Worm (Caenorhabditis elegans): ENCODE results near the gene decr-1.1.

ce11 chrV:13771209-13771608 lies 11.0 kb upstream of the decr-1.1 start, which contains the start of gene F20G2.5:
- TF ChIP-seq nhr-12 (tag; optimal IDR thresholded peaks at IDR 0.05) = no peak
- no peak for TF ChIP-seq elt-1 (tag; optimal IDR thresholded peaks at IDR 0.05; ENCODE audit: borderline replicate concordance, insufficient read depth)
- TF ChIP-seq ces-1 (GFP tag; optimal IDR thresholded peaks at IDR 0.05) = no peak
- TF ChIP-seq nhr-237 (tag; optimal IDR thresholded peaks at IDR 0.05) = no peak
- no peak for TF ChIP-seq cnd-1 (tag; optimal IDR thresholded peaks at IDR 0.05)
- no peak for TF ChIP-seq unc-62 (GFP tag; optimal IDR thresholded peaks at IDR 0.05)
- no peak for TF ChIP-seq nhr-28 (tag; optimal IDR thresholded peaks at IDR 0.05)
- TF ChIP-seq sptf-1 (tag; optimal IDR thresholded peaks at IDR 0.05) = no peak
- no peak for TF ChIP-seq mep-1 (tag; optimal IDR thresholded peaks at IDR 0.05)
- TF ChIP-seq drap-1 (GFP tag; optimal IDR thresholded peaks at IDR 0.05) = no peak
- no peak for TF ChIP-seq ham-2 (GFP tag; optimal IDR thresholded peaks at IDR 0.05)
- no peak for TF ChIP-seq ztf-11 (tag; optimal IDR thresholded peaks at IDR 0.05)
- TF ChIP-seq hlh-1 (tag; optimal IDR thresholded peaks at IDR 0.05) = no peak
- no peak for TF ChIP-seq nhr-76 (tag; optimal IDR thresholded peaks at IDR 0.05)
